Fruit fly (Drosophila melanogaster) whole organism, wandering third instar larva: ENCODE measurements around the gene CG33642.

Source experiments
- Abd-B ChIP-seq: fragments of >200 bp; optimal IDR thresholded peaks from 2 replicates; lab custom pipeline; 2017; ENCODE audit warnings: missing biosample characterization, missing genetic modification characterization
- CG32264 ChIP-seq: fragments of 200-800 bp; sonication (Bioruptor generic); optimal IDR thresholded peaks from 2 replicates; lab custom pipeline; 2016; ENCODE audit warnings: missing biosample characterization, missing genetic modification characterization
- CG9705 ChIP-seq: fragments of 200-800 bp; sonication (Bioruptor generic); optimal IDR thresholded peaks from 2 replicates; lab custom pipeline; 2018; ENCODE audit warnings: missing biosample characterization, mild to moderate bottlenecking, missing genetic modification characterization
- CrebA ChIP-seq: fragments of 200-800 bp; sonication (Bioruptor generic); optimal IDR thresholded peaks from 2 replicates; lab custom pipeline; 2016; ENCODE audit warnings: missing biosample characterization, mild to moderate bottlenecking, missing genetic modification characterization, borderline replicate concordance
- Dfd ChIP-seq: fragments of >200 bp; optimal IDR thresholded peaks from 2 replicates; lab custom pipeline; 2017; ENCODE audit warnings: missing biosample characterization, missing genetic modification characterization
- Dif ChIP-seq: fragments of 200-275, 200-300 bp; sonication (Bioruptor generic); optimal IDR thresholded peaks from 2 replicates; lab custom pipeline; 2018; ENCODE audit warnings: missing biosample characterization, missing genetic modification characterization; ENCODE audit not compliant: partially characterized antibody
- GATAd ChIP-seq: sonication (Bioruptor generic); optimal IDR thresholded peaks from 2 replicates; lab custom pipeline; 2016; ENCODE audit warnings: missing biosample characterization, missing genetic modification characterization
- HLH106 ChIP-seq: fragments of 200-800 bp; optimal IDR thresholded peaks from 3 replicates; lab custom pipeline; 2019; ENCODE audit warnings: missing biosample characterization, mild to moderate bottlenecking, missing genetic modification characterization, moderate library complexity
- Hnf4 ChIP-seq: fragments of 200-800 bp; sonication (Bioruptor generic); optimal IDR thresholded peaks from 2 replicates; lab custom pipeline; 2016; ENCODE audit warnings: missing biosample characterization, mild to moderate bottlenecking, missing genetic modification characterization
- Hr78 ChIP-seq: fragments of >200 bp; optimal IDR thresholded peaks from 2 replicates; lab custom pipeline; 2017; ENCODE audit warnings: missing biosample characterization, missing genetic modification characterization
- Hr83 ChIP-seq: fragments of 200-300 bp; sonication (Bioruptor generic); optimal IDR thresholded peaks from 2 replicates; lab custom pipeline; 2016; ENCODE audit warnings: missing biosample characterization, mild to moderate bottlenecking, missing genetic modification characterization, moderate library complexity; ENCODE audit not compliant: poor library complexity, severe bottlenecking
- Jra ChIP-seq: sonication (Bioruptor generic); optimal IDR thresholded peaks from 2 replicates; lab custom pipeline; 2016; ENCODE audit warnings: missing biosample characterization, missing genetic modification characterization
- Mio ChIP-seq: sonication (Bioruptor generic); optimal IDR thresholded peaks from 2 replicates; lab custom pipeline; 2016; ENCODE audit warnings: missing biosample characterization, missing genetic modification characterization
- Myc ChIP-seq: fragments of >200 bp; optimal IDR thresholded peaks from 2 replicates; lab custom pipeline; 2017
- N ChIP-seq: fragments of >200 bp; optimal IDR thresholded peaks from 2 replicates; lab custom pipeline; 2018; ENCODE audit warnings: missing biosample characterization, missing external identifiers, missing genetic modification characterization
- OdsH ChIP-seq: fragments of 200-800 bp; sonication (Bioruptor generic); optimal IDR thresholded peaks from 2 replicates; lab custom pipeline; 2016; ENCODE audit warnings: missing biosample characterization, mild to moderate bottlenecking, missing genetic modification characterization
- Rel ChIP-seq, 2 experiments: fragments of 200-800 bp; sonication (Bioruptor generic) in 1 of 2; optimal IDR thresholded peaks; 2 replicates in 1 of 2; 3 replicates in 1 of 2; lab custom pipeline; 2016 to 2019; ENCODE audit warnings: mild to moderate bottlenecking in 2 of 2, missing biosample characterization in 2 of 2, missing genetic modification characterization in 2 of 2, moderate library complexity in 1 of 2
- Sp1 ChIP-seq: fragments of 200-800 bp; sonication (Bioruptor generic); optimal IDR thresholded peaks from 3 replicates; lab custom pipeline; 2019; ENCODE audit warnings: missing biosample characterization, mild to moderate bottlenecking, missing genetic modification characterization, moderate library complexity
- Vsx2 ChIP-seq: fragments of 200-300, 225-300 bp; sonication (Bioruptor generic); optimal IDR thresholded peaks from 2 replicates; lab custom pipeline; 2018; ENCODE audit warnings: missing biosample characterization, missing genetic modification characterization; ENCODE audit not compliant: partially characterized antibody
- br ChIP-seq: fragments of 200-800 bp; sonication (Bioruptor generic); optimal IDR thresholded peaks from 2 replicates; lab custom pipeline; 2016; ENCODE audit warnings: missing biosample characterization, missing genetic modification characterization
- brk ChIP-seq: fragments of 200-800 bp; sonication (Bioruptor generic); optimal IDR thresholded peaks from 2 replicates; lab custom pipeline; 2016; ENCODE audit warnings: missing biosample characterization, mild to moderate bottlenecking, missing genetic modification characterization
- dl ChIP-seq, 2 experiments: fragments of 175-275, 200-275 bp in 1 of 2; fragments of 200-275 bp in 1 of 2; sonication (Bioruptor generic); optimal IDR thresholded peaks; lab custom pipeline; 2018; ENCODE audit warnings: mild to moderate bottlenecking in 2 of 2, missing biosample characterization in 2 of 2, missing genetic modification characterization in 2 of 2, moderate library complexity in 2 of 2; ENCODE audit not compliant: partially characterized antibody in 2 of 2, insufficient read depth in 1 of 2
- dmrt93B ChIP-seq: fragments of 200-800 bp; sonication (Bioruptor generic); optimal IDR thresholded peaks from 2 replicates; lab custom pipeline; 2018; ENCODE audit warnings: missing biosample characterization, mild to moderate bottlenecking, missing genetic modification characterization
- dsf ChIP-seq: sonication (Bioruptor generic); optimal IDR thresholded peaks from 2 replicates; lab custom pipeline; 2016; ENCODE audit warnings: missing biosample characterization, missing genetic modification characterization, borderline replicate concordance
- ey ChIP-seq: fragments of 200-800 bp; sonication (Bioruptor generic); optimal IDR thresholded peaks from 2 replicates; lab custom pipeline; 2016; ENCODE audit warnings: missing biosample characterization, missing genetic modification characterization
- foxo ChIP-seq, 2 experiments: fragments of 200-800 bp; sonication (Bioruptor generic); optimal IDR thresholded peaks; 2 replicates in 1 of 2; 3 replicates in 1 of 2; lab custom pipeline; 2016 to 2017; ENCODE audit warnings: missing biosample characterization in 2 of 2, missing genetic modification characterization in 2 of 2
- fru ChIP-seq: fragments of 200-800 bp; sonication (Bioruptor generic); optimal IDR thresholded peaks from 3 replicates; lab custom pipeline; 2016; ENCODE audit warnings: missing biosample characterization, mild to moderate bottlenecking, missing genetic modification characterization
- h ChIP-seq: fragments of 200-800 bp; sonication (Bioruptor generic); optimal IDR thresholded peaks from 3 replicates; lab custom pipeline; 2016; ENCODE audit warnings: missing biosample characterization, mild to moderate bottlenecking, missing genetic modification characterization
- jim ChIP-seq: fragments of 175-275, 200-325 bp; sonication (Bioruptor generic); optimal IDR thresholded peaks from 2 replicates; lab custom pipeline; 2016; ENCODE audit warnings: missing biosample characterization, mild to moderate bottlenecking, missing genetic modification characterization
- lola ChIP-seq: fragments of >200 bp; optimal IDR thresholded peaks from 2 replicates; lab custom pipeline; 2017; ENCODE audit warnings: missing biosample characterization, missing genetic modification characterization
- pan ChIP-seq: fragments of >200 bp; optimal IDR thresholded peaks from 2 replicates; lab custom pipeline; 2017
- psq ChIP-seq: fragments of 200-800 bp; sonication (Bioruptor generic); optimal IDR thresholded peaks from 3 replicates; lab custom pipeline; 2017; ENCODE audit warnings: missing biosample characterization, mild to moderate bottlenecking, missing genetic modification characterization, moderate library complexity
- rgr ChIP-seq: fragments of 200-800 bp; sonication (Bioruptor generic); optimal IDR thresholded peaks from 3 replicates; lab custom pipeline; 2016; ENCODE audit warnings: missing biosample characterization, mild to moderate bottlenecking, missing genetic modification characterization
- sage ChIP-seq: fragments of 200-800 bp; sonication (Bioruptor generic); optimal IDR thresholded peaks from 2 replicates; lab custom pipeline; 2016; ENCODE audit warnings: missing biosample characterization, mild to moderate bottlenecking, missing genetic modification characterization
- sv ChIP-seq: fragments of 200-800 bp; sonication (Bioruptor generic); optimal IDR thresholded peaks from 3 replicates; lab custom pipeline; 2016; ENCODE audit warnings: missing biosample characterization, missing genetic modification characterization
- tai ChIP-seq: sonication (Bioruptor generic); optimal IDR thresholded peaks from 2 replicates; lab custom pipeline; 2016; ENCODE audit warnings: missing biosample characterization, missing genetic modification characterization
- usp ChIP-seq: fragments of >200 bp; optimal IDR thresholded peaks from 2 replicates; lab custom pipeline; 2017; ENCODE audit warnings: missing biosample characterization, missing genetic modification characterization
- woc ChIP-seq: sonication (Bioruptor generic); optimal IDR thresholded peaks from 2 replicates; lab custom pipeline; 2016; ENCODE audit warnings: missing biosample characterization, mild to moderate bottlenecking, missing genetic modification characterization

CG33642 gene

DNA sequence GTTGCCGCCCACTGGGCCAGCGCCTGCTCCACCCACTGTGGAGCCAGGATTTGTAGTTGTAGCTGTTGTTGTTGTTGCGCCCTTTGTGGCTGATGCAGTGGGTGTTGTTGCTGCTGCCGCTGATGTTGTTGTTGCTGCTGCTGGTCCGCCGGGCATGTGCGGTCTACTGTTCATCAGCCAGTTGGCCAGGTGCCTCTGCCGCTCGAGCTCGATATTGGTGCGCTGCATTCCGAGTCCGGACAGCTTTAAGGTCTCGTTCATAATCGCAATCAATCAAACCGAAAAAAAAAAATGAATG is 16.8 kb upstream of the CG33642 start:
- TF ChIP-seq CG9705 (GFP tag; lab: Kevin White, UChicago), result no peak
- TF ChIP-seq br, result no peak
- TF ChIP-seq Dfd (GFP tag; lab: Kevin White, UChicago), result peak; percentile 42
- no peak for TF ChIP-seq GATAd (GFP tag; lab: Kevin White, UChicago)
- TF ChIP-seq dl (GFP tag; optimal IDR thresholded peaks at IDR 0.05; lab: Kevin White, UChicago; ENCODE audit: insufficient read depth in 1 of 2, partially characterized antibody in 2 of 2), result no peak
- no peak for TF ChIP-seq Hr78 (GFP tag; lab: Kevin White, UChicago)

DNA sequence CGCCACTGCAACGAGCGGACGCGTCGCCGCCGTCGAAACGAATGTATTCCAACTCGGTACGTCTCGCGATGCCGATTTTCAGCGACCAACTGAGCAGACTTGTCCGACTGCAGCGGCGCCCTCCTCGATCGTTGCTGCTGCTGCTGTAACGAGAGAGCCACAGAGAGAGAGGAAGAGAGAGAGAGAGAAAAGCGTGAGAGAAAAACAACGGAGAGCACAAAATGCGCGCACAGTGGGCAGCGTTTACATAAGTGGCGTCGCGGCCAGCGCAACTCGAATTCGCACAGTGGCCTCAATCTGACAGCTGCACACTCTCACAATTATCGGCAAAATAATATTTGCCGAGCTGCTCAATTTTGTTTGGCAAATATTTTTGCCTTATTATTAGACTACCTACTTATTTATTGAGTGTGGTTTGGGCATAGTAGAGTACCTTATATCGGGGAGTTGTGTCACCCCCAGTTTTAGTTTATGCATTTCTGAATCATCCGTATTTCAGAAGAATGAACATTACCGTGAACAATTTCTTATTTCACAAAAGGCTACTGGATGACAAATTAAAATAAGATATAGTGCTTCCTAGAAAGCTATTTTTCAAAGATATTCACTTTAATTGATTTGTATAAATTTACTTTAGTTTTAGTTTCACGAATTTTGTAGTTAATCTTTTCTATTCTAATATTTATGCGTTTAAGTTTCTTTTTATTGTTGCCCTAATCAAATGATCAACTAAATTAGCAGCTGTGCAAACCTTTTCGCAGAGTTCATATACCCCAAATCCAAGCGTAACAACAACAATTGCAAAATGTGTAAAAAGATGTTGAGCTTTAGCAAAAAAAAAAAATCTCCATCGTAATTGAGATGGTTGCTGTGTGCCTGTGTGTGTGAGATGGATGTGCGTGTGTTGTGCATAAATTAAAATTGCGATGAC is 16.2 kb upstream of the CG33642 start:
- no peak for TF ChIP-seq pan (lab: Kevin White, UChicago)
- TF ChIP-seq woc (GFP tag; lab: Kevin White, UChicago), result peak; percentile 87
- peak; percentile 59 for TF ChIP-seq Sp1
- TF ChIP-seq Jra (GFP tag; lab: Kevin White, UChicago), result no peak
- peak; percentile 67 for TF ChIP-seq rgr (GFP tag; lab: Kevin White, UChicago)
- TF ChIP-seq Dfd (GFP tag; lab: Kevin White, UChicago), result no peak
- peak in 1 of 2 experiments; percentile 75 for TF ChIP-seq foxo (GFP tag; optimal IDR thresholded peaks at IDR 0.05; lab: Kevin White, UChicago)
- no peak for TF ChIP-seq Rel (GFP tag; optimal IDR thresholded peaks at IDR 0.05; lab: Kevin White, UChicago)
- no peak for TF ChIP-seq Rel (tag; optimal IDR thresholded peaks at IDR 0.05; lab: Kevin White, UChicago)
- peak; percentile 52 for TF ChIP-seq brk (GFP tag; lab: Kevin White, UChicago)
- TF ChIP-seq CG32264, result peak; percentile 31
- no peak for TF ChIP-seq dsf (GFP tag; lab: Kevin White, UChicago)
- TF ChIP-seq dmrt93B (GFP tag; lab: Kevin White, UChicago), result peak; percentile 61
- peak; percentile 66 for TF ChIP-seq br
- peak; percentile 26 for TF ChIP-seq tai (GFP tag; lab: Kevin White, UChicago)
- TF ChIP-seq usp (GFP tag; lab: Kevin White, UChicago), result no peak
- peak; percentile 97 for TF ChIP-seq Vsx2
- TF ChIP-seq psq (GFP tag; lab: Kevin White, UChicago), result peak; percentile 51
- no peak for TF ChIP-seq GATAd (GFP tag; lab: Kevin White, UChicago)
- TF ChIP-seq Mio (GFP tag; lab: Kevin White, UChicago), result no peak
- TF ChIP-seq sv, result peak; percentile 74
- TF ChIP-seq dl (GFP tag; optimal IDR thresholded peaks at IDR 0.05; lab: Kevin White, UChicago; ENCODE audit: insufficient read depth in 1 of 2, partially characterized antibody in 2 of 2), result peak; percentile 98 to 99
- TF ChIP-seq h (GFP tag; lab: Kevin White, UChicago), result peak; percentile 24
- peak; percentile 11 for TF ChIP-seq CrebA (GFP tag; lab: Kevin White, UChicago)
- TF ChIP-seq HLH106, result peak; percentile 74
- TF ChIP-seq Hr83 (GFP tag; lab: Kevin White, UChicago), result peak; percentile 58
- TF ChIP-seq Abd-B, result no peak
- no peak for TF ChIP-seq Hr78 (GFP tag; lab: Kevin White, UChicago)
- peak; percentile 100 for TF ChIP-seq Dif
- peak; percentile 75 for TF ChIP-seq Hnf4 (GFP tag; lab: Kevin White, UChicago)
- no peak for TF ChIP-seq lola (GFP tag; lab: Kevin White, UChicago)
- peak; percentile 21 for TF ChIP-seq CG9705 (GFP tag; lab: Kevin White, UChicago)
- TF ChIP-seq OdsH, result peak; percentile 65
- TF ChIP-seq jim (GFP tag; lab: Kevin White, UChicago), result peak; percentile 75
- peak; percentile 42 for TF ChIP-seq sage
- peak; percentile 64 for TF ChIP-seq fru (GFP tag; lab: Kevin White, UChicago)
- no peak for TF ChIP-seq Myc (lab: Kevin White, UChicago)
- TF ChIP-seq N, result no peak
- peak; percentile 69 for TF ChIP-seq ey
